Fruit fly (Drosophila melanogaster) whole organism, adult: ENCODE results near the gene CG5418.

Source experiments
- CG11617 ChIP-seq: fragments of 200-800 bp; sonication (Bioruptor generic); optimal IDR thresholded peaks from 2 replicates; lab custom pipeline; 2017; ENCODE audit warnings: mild to moderate bottlenecking, missing biosample characterization, missing genetic modification reagents, missing genetic modification characterization
- CG12768 ChIP-seq: fragments of 200-800 bp; sonication (Bioruptor generic); optimal IDR thresholded peaks from 2 replicates; lab custom pipeline; 2017; ENCODE audit warnings: missing biosample characterization, missing genetic modification characterization, mild to moderate bottlenecking, moderate library complexity, missing genetic modification reagents
- CG14711 ChIP-seq: fragments of 200-800 bp; sonication (Bioruptor generic); optimal IDR thresholded peaks from 2 replicates; lab custom pipeline; 2018; ENCODE audit warnings: missing biosample characterization, mild to moderate bottlenecking, missing genetic modification characterization, moderate library complexity
- CG1620 ChIP-seq: fragments of 200-800 bp; sonication (Bioruptor generic); optimal IDR thresholded peaks from 2 replicates; lab custom pipeline; 2016; ENCODE audit warnings: missing biosample characterization, missing genetic modification characterization
- CG33017 ChIP-seq: fragments of 200-800 bp; sonication (Bioruptor generic); optimal IDR thresholded peaks from 2 replicates; lab custom pipeline; 2018; ENCODE audit warnings: missing biosample characterization, mild to moderate bottlenecking, missing genetic modification characterization, moderate library complexity
- CG5204 ChIP-seq: fragments of 200-800 bp; sonication (Bioruptor generic); optimal IDR thresholded peaks from 2 replicates; lab custom pipeline; 2016; ENCODE audit warnings: missing biosample characterization, missing genetic modification characterization
- CG7045 ChIP-seq: fragments of 200-800 bp; sonication (Bioruptor generic); optimal IDR thresholded peaks from 2 replicates; lab custom pipeline; 2017; ENCODE audit warnings: missing biosample characterization, mild to moderate bottlenecking, missing genetic modification characterization
- CG7101 ChIP-seq: fragments of 200-800 bp; sonication (Bioruptor generic); optimal IDR thresholded peaks from 2 replicates; lab custom pipeline; 2018; ENCODE audit warnings: missing biosample characterization, mild to moderate bottlenecking, missing genetic modification characterization, moderate library complexity
- Clk ChIP-seq: fragments of 200-800 bp; sonication (Bioruptor generic); optimal IDR thresholded peaks from 2 replicates; lab custom pipeline; 2017; ENCODE audit warnings: missing biosample characterization, missing genetic modification characterization
- Crg-1 ChIP-seq: fragments of 200-800 bp; sonication (Bioruptor generic); optimal IDR thresholded peaks from 2 replicates; lab custom pipeline; 2016; ENCODE audit warnings: missing biosample characterization, missing genetic modification characterization
- Hr96 ChIP-seq: fragments of 200-800 bp; sonication (Bioruptor generic); optimal IDR thresholded peaks from 2 replicates; lab custom pipeline; 2016; ENCODE audit warnings: missing biosample characterization, missing genetic modification characterization
- Mnt ChIP-seq: fragments of 200-800 bp; sonication (Bioruptor generic); optimal IDR thresholded peaks from 2 replicates; lab custom pipeline; 2016; ENCODE audit warnings: missing biosample characterization, mild to moderate bottlenecking, missing genetic modification characterization
- bab1 ChIP-seq: fragments of 200-800 bp; sonication (Bioruptor generic); optimal IDR thresholded peaks from 3 replicates; lab custom pipeline; 2019; ENCODE audit warnings: missing biosample characterization, mild to moderate bottlenecking, missing genetic modification characterization, moderate library complexity
- cic ChIP-seq: fragments of 200-800 bp; sonication (Bioruptor generic); optimal IDR thresholded peaks from 2 replicates; lab custom pipeline; 2017; ENCODE audit warnings: missing biosample characterization, mild to moderate bottlenecking, missing genetic modification characterization, moderate library complexity
- cnc ChIP-seq, 2 experiments: fragments of >200 bp; optimal IDR thresholded peaks; 2 replicates each; lab custom pipeline; 2017
- kay ChIP-seq: fragments of 200-800 bp; sonication (Bioruptor generic); peaks from one replicate; lab custom pipeline; 2016; ENCODE audit warnings: missing biosample characterization, missing genetic modification characterization, borderline replicate concordance
- ovo ChIP-seq: fragments of 200-800 bp; sonication (Bioruptor generic); optimal IDR thresholded peaks from 2 replicates; lab custom pipeline; 2016; ENCODE audit warnings: missing biosample characterization, missing genetic modification characterization
- pad ChIP-seq: fragments of 200-800 bp; sonication (Bioruptor generic); optimal IDR thresholded peaks from 3 replicates; lab custom pipeline; 2017; ENCODE audit warnings: missing biosample characterization, missing genetic modification characterization, mild to moderate bottlenecking, moderate library complexity, missing genetic modification reagents
- tj ChIP-seq: fragments of 200-800 bp; sonication (Bioruptor generic); optimal IDR thresholded peaks from 3 replicates; lab custom pipeline; 2017; ENCODE audit warnings: missing biosample characterization, mild to moderate bottlenecking, missing genetic modification characterization, moderate library complexity
- toe ChIP-seq: fragments of 200-800 bp; sonication (Bioruptor generic); optimal IDR thresholded peaks from 2 replicates; lab custom pipeline; 2016; ENCODE audit warnings: missing biosample characterization, missing genetic modification characterization

The CG5418 gene

DNA sequence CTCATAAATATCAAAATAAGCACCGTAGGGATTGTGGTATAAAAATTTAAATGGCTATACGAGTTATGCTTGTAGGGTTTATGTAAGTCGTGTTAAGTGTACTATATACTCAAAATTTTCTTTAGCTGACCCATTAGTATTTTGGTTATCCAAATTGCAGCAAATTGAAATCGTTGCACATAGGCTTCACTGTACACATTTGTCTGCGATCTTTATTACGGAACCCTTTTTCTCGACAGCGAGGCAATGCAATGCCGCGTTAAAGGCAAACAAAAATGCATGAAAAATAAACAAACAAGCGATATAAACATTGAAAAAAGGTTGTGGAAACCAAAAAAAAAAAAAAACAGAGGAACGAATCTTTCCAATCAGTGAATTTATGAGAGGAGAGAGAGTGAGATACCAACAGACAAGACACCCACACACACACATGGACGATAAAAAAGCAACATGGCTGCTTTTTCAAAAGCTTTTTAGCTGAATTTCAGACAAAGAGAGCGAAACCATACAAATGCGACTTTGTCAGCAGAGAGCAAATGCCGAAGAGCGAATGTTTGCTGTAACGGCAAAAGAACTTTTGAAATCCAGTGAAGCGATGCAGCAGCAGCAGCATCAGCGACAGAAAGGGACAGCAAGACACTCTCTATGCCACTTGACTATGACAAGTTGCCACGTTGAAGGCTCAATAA lies 31.0 kb upstream of the CG5418 start:
- TF ChIP-seq CG14711 (tag; lab: Kevin White, UChicago), result peak; percentile 86
- peak; percentile 79 for TF ChIP-seq pad (GFP tag; lab: Kevin White, UChicago)
- peak; percentile 85 for TF ChIP-seq Crg-1 (GFP tag; lab: Kevin White, UChicago)
- peak; percentile 89 for TF ChIP-seq toe (GFP tag; lab: Kevin White, UChicago)
- TF ChIP-seq kay (GFP tag; lab: Kevin White, UChicago), result no peak
- TF ChIP-seq CG11617 (GFP tag; lab: Kevin White, UChicago), result peak; percentile 90
- no peak for TF ChIP-seq cnc (optimal IDR thresholded peaks at IDR 0.05; lab: Kevin White, UChicago)
- TF ChIP-seq cic (GFP tag; lab: Kevin White, UChicago), result peak; percentile 17
- peak; percentile 88 for TF ChIP-seq CG12768 (GFP tag; lab: Kevin White, UChicago)
- peak; percentile 77 for TF ChIP-seq ovo
- peak; percentile 90 for TF ChIP-seq Hr96
- peak; percentile 96 for TF ChIP-seq bab1 (GFP tag; lab: Kevin White, UChicago)
- TF ChIP-seq CG33017, result peak; percentile 90
- TF ChIP-seq tj (GFP tag; lab: Kevin White, UChicago), result peak; percentile 64
- peak; percentile 91 for TF ChIP-seq CG7045
- TF ChIP-seq CG7101 (tag; lab: Kevin White, UChicago), result peak; percentile 91
- TF ChIP-seq Clk (GFP tag; lab: Kevin White, UChicago), result peak; percentile 78
- TF ChIP-seq CG1620 (GFP tag; lab: Kevin White, UChicago), result peak; percentile 92
- peak; percentile 74 for TF ChIP-seq Mnt (GFP tag; lab: Kevin White, UChicago)
- TF ChIP-seq CG5204 (GFP tag; lab: Kevin White, UChicago), result peak; percentile 93

dm6 chr2L:12483519-12483865 lies 30.4 kb upstream of the CG5418 start:
- TF ChIP-seq Mnt (GFP tag; lab: Kevin White, UChicago) (no peak), tj (GFP tag; lab: Kevin White, UChicago) (peak; percentile 75)

- no peak for TF ChIP-seq tj (GFP tag; lab: Kevin White, UChicago)
- TF ChIP-seq CG7101 (tag; lab: Kevin White, UChicago), result no peak
- no peak for TF ChIP-seq toe (GFP tag; lab: Kevin White, UChicago)
- TF ChIP-seq Mnt (GFP tag; lab: Kevin White, UChicago), result no peak
- no peak for TF ChIP-seq CG7045
- no peak for TF ChIP-seq kay (GFP tag; lab: Kevin White, UChicago)
- no peak for TF ChIP-seq Hr96
- no peak for TF ChIP-seq cnc (optimal IDR thresholded peaks at IDR 0.05; lab: Kevin White, UChicago)
- no peak for TF ChIP-seq CG11617 (GFP tag; lab: Kevin White, UChicago)
- no peak for TF ChIP-seq CG5204 (GFP tag; lab: Kevin White, UChicago)
- no peak for TF ChIP-seq CG12768 (GFP tag; lab: Kevin White, UChicago)
- no peak for TF ChIP-seq pad (GFP tag; lab: Kevin White, UChicago)
- no peak for TF ChIP-seq cic (GFP tag; lab: Kevin White, UChicago)
- TF ChIP-seq Clk (GFP tag; lab: Kevin White, UChicago), result no peak
- TF ChIP-seq CG1620 (GFP tag; lab: Kevin White, UChicago), result no peak
Observed at dm6 chr2L:12482723-12483342, 29.8 kb upstream of the CG5418 start.

DNA sequence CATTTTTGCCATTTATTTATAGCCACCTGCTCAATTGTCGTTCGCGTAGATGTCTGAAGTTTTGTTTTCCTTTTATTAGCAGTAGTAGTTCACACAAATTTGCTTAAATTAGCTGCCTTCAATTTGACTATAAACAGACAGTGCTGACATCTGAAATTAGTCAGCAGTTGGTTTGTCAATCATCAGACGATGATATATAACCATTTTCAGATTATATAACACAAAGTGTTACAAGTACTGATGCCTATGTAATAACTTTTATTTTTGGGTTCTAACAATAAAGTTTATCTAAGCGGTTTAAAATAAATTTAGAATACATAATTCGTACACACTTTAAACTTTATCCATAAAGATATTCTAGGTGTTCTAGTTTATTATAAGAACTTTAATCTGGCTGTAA lies 28.7 kb upstream of the CG5418 start:
- TF ChIP-seq CG14711 (tag; lab: Kevin White, UChicago), result no peak
- no peak for TF ChIP-seq tj (GFP tag; lab: Kevin White, UChicago)
- TF ChIP-seq ovo, result no peak
- TF ChIP-seq kay (GFP tag; lab: Kevin White, UChicago), result no peak
- no peak for TF ChIP-seq pad (GFP tag; lab: Kevin White, UChicago)
- no peak for TF ChIP-seq Clk (GFP tag; lab: Kevin White, UChicago)
- TF ChIP-seq toe (GFP tag; lab: Kevin White, UChicago), result no peak
- no peak for TF ChIP-seq CG7101 (tag; lab: Kevin White, UChicago)
- TF ChIP-seq CG12768 (GFP tag; lab: Kevin White, UChicago), result no peak
- TF ChIP-seq cic (GFP tag; lab: Kevin White, UChicago), result no peak
- TF ChIP-seq cnc (optimal IDR thresholded peaks at IDR 0.05; lab: Kevin White, UChicago), result no peak
- no peak for TF ChIP-seq CG11617 (GFP tag; lab: Kevin White, UChicago)
- TF ChIP-seq bab1 (GFP tag; lab: Kevin White, UChicago), result no peak
- TF ChIP-seq Hr96, result no peak
- TF ChIP-seq Crg-1 (GFP tag; lab: Kevin White, UChicago), result no peak
- TF ChIP-seq Mnt (GFP tag; lab: Kevin White, UChicago), result no peak
- TF ChIP-seq CG7045, result no peak
- TF ChIP-seq CG1620 (GFP tag; lab: Kevin White, UChicago), result no peak
- TF ChIP-seq CG33017, result no peak
- TF ChIP-seq CG5204 (GFP tag; lab: Kevin White, UChicago), result no peak

DNA sequence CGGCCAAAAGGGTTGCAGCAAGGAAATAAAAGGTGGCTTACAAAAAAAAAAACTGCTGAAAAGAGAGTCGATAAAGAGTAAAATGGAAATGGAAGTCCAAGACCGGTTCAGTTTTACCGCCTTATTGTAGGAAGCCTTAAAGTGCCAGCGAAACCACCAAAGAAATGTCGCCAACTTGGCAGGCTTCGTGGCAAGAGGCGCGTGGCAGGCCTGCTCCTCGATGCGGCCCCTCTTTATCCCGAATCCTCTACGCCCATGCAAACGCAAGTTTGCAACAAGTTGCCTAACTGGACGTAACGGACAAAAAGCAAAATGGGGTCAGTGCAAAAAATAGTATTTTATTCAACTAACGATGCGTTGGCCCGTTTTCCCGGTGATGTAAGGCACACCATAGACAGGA lies 27.8 kb upstream of the CG5418 start:
- TF ChIP-seq CG1620 (GFP tag; lab: Kevin White, UChicago) (no peak), tj (GFP tag; lab: Kevin White, UChicago) (no peak), CG12768 (GFP tag; lab: Kevin White, UChicago) (no peak), CG33017 (no peak), Clk (GFP tag; lab: Kevin White, UChicago) (no peak), CG7045 (no peak), cic (GFP tag; lab: Kevin White, UChicago) (no peak), CG14711 (tag; lab: Kevin White, UChicago) (no peak), toe (GFP tag; lab: Kevin White, UChicago) (no peak), CG7101 (tag; lab: Kevin White, UChicago) (no peak), bab1 (GFP tag; lab: Kevin White, UChicago) (no peak), pad (GFP tag; lab: Kevin White, UChicago) (no peak), Mnt (GFP tag; lab: Kevin White, UChicago) (no peak), Crg-1 (GFP tag; lab: Kevin White, UChicago) (no peak)
